Fruit fly (Drosophila melanogaster): Measurements from ENCODE around the gene CG7218.

The CG7218 gene

dm6 chr3R:18166261-18166720, 2.1 kb upstream of the CG7218 start (continued):
- TF ChIP-seq Atf6 (GFP tag; IDR thresholded peaks at IDR 0.05) (no peak), nau (GFP tag; optimal IDR thresholded peaks at IDR 0.05) (no peak), CG12299 (tag; optimal IDR thresholded peaks at IDR 0.05) (no peak), CG43689 (GFP tag; IDR thresholded peaks at IDR 0.05) (no peak), Stat92E (GFP tag; optimal IDR thresholded peaks at IDR 0.05) (no peak), Trl (optimal IDR thresholded peaks at IDR 0.05) (peak in 1 of 2 experiments; percentile 12), Trl (GFP tag; optimal IDR thresholded peaks at IDR 0.05) (no peak), nerfin-1 (tag; optimal IDR thresholded peaks at IDR 0.05) (peak; percentile 79), CTCF (GFP tag; optimal IDR thresholded peaks at IDR 0.05) (no peak), Poxn (GFP tag; IDR thresholded peaks at IDR 0.05) (no peak), peb (GFP tag; IDR thresholded peaks at IDR 0.05) (no peak), CG30431 (GFP tag; optimal IDR thresholded peaks at IDR 0.05) (no peak), CG3847 (GFP tag; IDR thresholded peaks at IDR 0.05) (peak; percentile 28; the same call in 1 of the 2 replicates), CG10366 (GFP tag; IDR thresholded peaks at IDR 0.05) (no peak), cg (GFP tag; optimal IDR thresholded peaks at IDR 0.05) (peak; percentile 81), CG34422 (GFP tag; IDR thresholded peaks at IDR 0.05) (peak; percentile 49; the same call in 1 of the 3 replicates), scrt (GFP tag; optimal IDR thresholded peaks at IDR 0.05) (peak; percentile 43), Aef1 (GFP tag; IDR thresholded peaks at IDR 0.05) (no peak), chinmo (GFP tag; IDR thresholded peaks at IDR 0.05; ENCODE audit: partially characterized antibody) (peak; percentile 94), pb (GFP tag; optimal IDR thresholded peaks at IDR 0.05) (no peak), Camta (GFP tag; optimal IDR thresholded peaks at IDR 0.05) (no peak), CG8388 (GFP tag; optimal IDR thresholded peaks at IDR 0.05) (no peak), mam (GFP tag; optimal IDR thresholded peaks at IDR 0.05) (peak; percentile 29), CG8478 (optimal IDR thresholded peaks at IDR 0.05) (no peak), NfI (GFP tag; optimal IDR thresholded peaks at IDR 0.05) (no peak), Med (GFP tag) (peak; percentile 73), grn (GFP tag; optimal IDR thresholded peaks at IDR 0.05) (no peak), phol (tag; optimal IDR thresholded peaks at IDR 0.05) (peak; percentile 20), row (GFP tag; IDR thresholded peaks at IDR 0.05) (peak; percentile 55; the same call in 2 of the 3 replicates), Hmx (GFP tag; optimal IDR thresholded peaks at IDR 0.05) (no peak), Six4 (GFP tag; optimal IDR thresholded peaks at IDR 0.05) (peak; percentile 15), sug (tag; optimal IDR thresholded peaks at IDR 0.05) (no peak), CG6854 (GFP tag; optimal IDR thresholded peaks at IDR 0.05) (no peak), C15 (GFP tag; IDR thresholded peaks at IDR 0.05) (no peak), croc (GFP tag; conservative IDR thresholded peaks at IDR 0.05) (no peak), CG7271 (tag; optimal IDR thresholded peaks at IDR 0.05) (no peak), Hr51 (GFP tag; optimal IDR thresholded peaks at IDR 0.05) (no peak)

dm6 chr3R:18160165-18160814, 3.9 kb downstream of the CG7218 start:
- no peak for TF ChIP-seq Hr51 (GFP tag; optimal IDR thresholded peaks at IDR 0.05)
- TF ChIP-seq emc (GFP tag; optimal IDR thresholded peaks at IDR 0.05): no peak
- no peak for TF ChIP-seq YL-1 (GFP tag; optimal IDR thresholded peaks at IDR 0.05)
- no peak for TF ChIP-seq Sox100B (GFP tag; optimal IDR thresholded peaks at IDR 0.05)
- TF ChIP-seq bbx (GFP tag; IDR thresholded peaks at IDR 0.05; ENCODE audit: partially characterized antibody): no peak
- no peak for TF ChIP-seq tap (tag; optimal IDR thresholded peaks at IDR 0.05)
- peak; percentile 42 for TF ChIP-seq CG18599 (GFP tag; optimal IDR thresholded peaks at IDR 0.05)
- peak in 1 of 2 experiments; percentile 37 for TF ChIP-seq Pdp1 (GFP tag; optimal IDR thresholded peaks at IDR 0.05)
- TF ChIP-seq Awh (GFP tag; IDR thresholded peaks at IDR 0.05): no peak
- TF ChIP-seq dpn (GFP tag; optimal IDR thresholded peaks at IDR 0.05): no peak
- no peak for TF ChIP-seq B-H1 (GFP tag; IDR thresholded peaks at IDR 0.05)
- TF ChIP-seq twi (tag; optimal IDR thresholded peaks at IDR 0.05): no peak
- no peak for TF ChIP-seq CG4820 (GFP tag; optimal IDR thresholded peaks at IDR 0.05)
- TF ChIP-seq ash1 (GFP tag; optimal IDR thresholded peaks at IDR 0.05): no peak
- TF ChIP-seq CG15696 (tag; optimal IDR thresholded peaks at IDR 0.05): no peak
- no peak for TF ChIP-seq CG11723 (GFP tag; optimal IDR thresholded peaks at IDR 0.05)
- TF ChIP-seq CG13424 (tag; optimal IDR thresholded peaks at IDR 0.05): no peak

All from whole organism, embryonic.